Fruit fly (Drosophila melanogaster): ENCODE results near the gene Cds.

Gene Cds

DNA sequence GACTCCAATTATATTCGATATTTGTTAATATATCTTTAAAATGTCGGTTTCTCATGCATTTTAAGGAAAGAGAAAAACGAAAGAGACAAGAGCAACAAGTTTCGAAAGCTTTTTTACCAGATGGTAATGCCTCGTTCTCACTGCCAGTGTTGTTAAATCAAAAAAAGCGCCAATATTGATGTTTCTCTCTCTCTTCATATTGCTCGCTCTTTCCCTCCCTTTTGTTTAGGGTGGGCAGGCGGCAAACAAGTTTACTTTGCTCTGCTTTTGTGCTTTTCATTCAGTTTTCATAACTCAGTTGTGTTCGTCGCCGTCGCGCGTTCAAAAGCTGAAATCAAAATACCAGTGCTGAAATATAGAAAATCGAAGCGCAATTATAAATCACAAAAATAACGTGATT lies 45.7 kb upstream of the Cds start:
- no peak for TF ChIP-seq Hr38 (GFP tag; optimal IDR thresholded peaks at IDR 0.05)
- TF ChIP-seq ss (GFP tag; optimal IDR thresholded peaks at IDR 0.05) = peak in 1 of 2 experiments; percentile 58
- TF ChIP-seq Blimp-1 (GFP tag; optimal IDR thresholded peaks at IDR 0.05) = no peak
- TF ChIP-seq CG1621 (tag; optimal IDR thresholded peaks at IDR 0.05) = peak; percentile 16
- TF ChIP-seq esn (GFP tag; optimal IDR thresholded peaks at IDR 0.05) = peak; percentile 58
- peak; percentile 73 for TF ChIP-seq fd85E (GFP tag; optimal IDR thresholded peaks at IDR 0.05)
- TF ChIP-seq Eip75B (GFP tag; optimal IDR thresholded peaks at IDR 0.05) = peak; percentile 41
- TF ChIP-seq dac (GFP tag; optimal IDR thresholded peaks at IDR 0.05) = no peak
- TF ChIP-seq CG8319 (GFP tag; optimal IDR thresholded peaks at IDR 0.05) = peak; percentile 8
- TF ChIP-seq pdm3 (GFP tag; optimal IDR thresholded peaks at IDR 0.05) = peak; percentile 46
- TF ChIP-seq CG11294 (GFP tag; IDR thresholded peaks at IDR 0.05) = no peak
- TF ChIP-seq vri (GFP tag; optimal IDR thresholded peaks at IDR 0.05) = peak; percentile 88
- 0 out of 3 replicates have a peak, but pooled peaks have one; percentile 18 for TF ChIP-seq eg (GFP tag; IDR thresholded peaks at IDR 0.05)
- no peak for TF ChIP-seq Ets21C (GFP tag; optimal IDR thresholded peaks at IDR 0.05)
- peak; percentile 4 for TF ChIP-seq Ets96B (tag; optimal IDR thresholded peaks at IDR 0.05)
- TF ChIP-seq Eip93F (GFP tag; optimal IDR thresholded peaks at IDR 0.05) = peak; percentile 45
- TF ChIP-seq CG16779 (tag; optimal IDR thresholded peaks at IDR 0.05) = peak; percentile 47
- no peak for TF ChIP-seq spab (GFP tag; optimal IDR thresholded peaks at IDR 0.05)
- peak; percentile 74; the same call in 2 of the 3 replicates for TF ChIP-seq CG6163 (GFP tag; IDR thresholded peaks at IDR 0.05)
- no peak for TF ChIP-seq CG11902 (GFP tag; optimal IDR thresholded peaks at IDR 0.05)
- peak; percentile 63 for TF ChIP-seq CG3919 (GFP tag; optimal IDR thresholded peaks at IDR 0.05)
- no peak for TF ChIP-seq acj6 (GFP tag; optimal IDR thresholded peaks at IDR 0.05)
- TF ChIP-seq topi (GFP tag; optimal IDR thresholded peaks at IDR 0.05) = peak; percentile 50
- TF ChIP-seq CG6792 (GFP tag; optimal IDR thresholded peaks at IDR 0.05) = peak; percentile 38
- TF ChIP-seq CG31627 (GFP tag; optimal IDR thresholded peaks at IDR 0.05) = peak; percentile 13
- no peak for TF ChIP-seq CG4318 (GFP tag; optimal IDR thresholded peaks at IDR 0.05)
- TF ChIP-seq achi (GFP tag; optimal IDR thresholded peaks at IDR 0.05) = peak; percentile 32
- peak; percentile 88 for TF ChIP-seq fkh (GFP tag; optimal IDR thresholded peaks at IDR 0.05)
- peak; percentile 19 for TF ChIP-seq CG34406 (GFP tag; optimal IDR thresholded peaks at IDR 0.05)
- TF ChIP-seq CG6808 (GFP tag; optimal IDR thresholded peaks at IDR 0.05) = no peak
- TF ChIP-seq CG9139 (GFP tag; optimal IDR thresholded peaks at IDR 0.05) = no peak
- peak; percentile 48 for TF ChIP-seq Sox14 (GFP tag; optimal IDR thresholded peaks at IDR 0.05)
- TF ChIP-seq CG6854 (GFP tag; optimal IDR thresholded peaks at IDR 0.05) = peak; percentile 71
- TF ChIP-seq CG7368 (GFP tag; optimal IDR thresholded peaks at IDR 0.05) = peak; percentile 44
- TF ChIP-seq CG11762 (GFP tag; optimal IDR thresholded peaks at IDR 0.05; ENCODE audit: insufficient read depth) = peak; percentile 26
- TF ChIP-seq Met (GFP tag; optimal IDR thresholded peaks at IDR 0.05) = peak; percentile 59
- peak; percentile 62 for TF ChIP-seq net (GFP tag; optimal IDR thresholded peaks at IDR 0.05)
- TF ChIP-seq OdsH (GFP tag; optimal IDR thresholded peaks at IDR 0.05) = peak; percentile 8
- TF ChIP-seq CG32006 (GFP tag; optimal IDR thresholded peaks at IDR 0.05) = no peak
- no peak for TF ChIP-seq CG10631 (GFP tag; optimal IDR thresholded peaks at IDR 0.05)
- TF ChIP-seq fd59A (GFP tag; optimal IDR thresholded peaks at IDR 0.05) = no peak
- peak; percentile 84 for TF ChIP-seq Eip78C (GFP tag)
- peak; percentile 28 for TF ChIP-seq CG8632 (GFP tag; optimal IDR thresholded peaks at IDR 0.05)
- TF ChIP-seq Hr4 (GFP tag; optimal IDR thresholded peaks at IDR 0.05) = no peak
- TF ChIP-seq Gug (GFP tag; IDR thresholded peaks at IDR 0.05) = no peak
- TF ChIP-seq lz (GFP tag; optimal IDR thresholded peaks at IDR 0.05) = peak; percentile 51
- TF ChIP-seq Lpt (GFP tag; optimal IDR thresholded peaks at IDR 0.05) = no peak
- TF ChIP-seq CG10669 (GFP tag; optimal IDR thresholded peaks at IDR 0.05) = no peak
- TF ChIP-seq svp (GFP tag) = no peak
- no peak; the same call in 1 of the 2 replicates for TF ChIP-seq CG15336 (GFP tag; IDR thresholded peaks at IDR 0.05)
- peak; percentile 8 for TF ChIP-seq CG3032 (tag; optimal IDR thresholded peaks at IDR 0.05)
- TF ChIP-seq Sox15 (GFP tag; optimal IDR thresholded peaks at IDR 0.05) = no peak
- TF ChIP-seq salr (GFP tag; optimal IDR thresholded peaks at IDR 0.05) = peak; percentile 32 to 35
